Worm (Caenorhabditis elegans): Measurements from ENCODE around the gene H03G16.6.
A peak's percentile ranks its signal among the peaks of the same experiment; 100 is the strongest.

The H03G16.6 gene

ce11 chrX:15052385-15052784 lies at the start of gene H03G16.6:
Gene H03G16.6 (plus strand): TSS chrX:15052685.
- TF ChIP-seq ztf-3 (GFP tag; optimal IDR thresholded peaks at IDR 0.05) (no peak), F55B11.4 (tag; optimal IDR thresholded peaks at IDR 0.05; ENCODE audit: borderline replicate concordance, insufficient read depth) (no peak), let-526 (GFP tag; IDR thresholded peaks at IDR 0.05) (no peak), lin-26 (GFP tag; IDR thresholded peaks at IDR 0.05) (no peak), tlf-1 (GFP tag; optimal IDR thresholded peaks at IDR 0.05) (no peak), athp-1 (tag; optimal IDR thresholded peaks at IDR 0.05) (no peak), xnd-1 (tag; optimal IDR thresholded peaks at IDR 0.05) (no peak), Y79H2A.3 (GFP tag; conservative IDR thresholded peaks at IDR 0.05) (no peak), attf-5 (GFP tag; optimal IDR thresholded peaks at IDR 0.05) (no peak), ceh-58 (GFP tag; IDR thresholded peaks at IDR 0.05) (no peak), F10E7.11 (tag; optimal IDR thresholded peaks at IDR 0.05) (no peak), let-607 (tag; optimal IDR thresholded peaks at IDR 0.05) (no peak), ztf-26 (tag; optimal IDR thresholded peaks at IDR 0.05) (no peak)

- TF ChIP-seq Y67H2A.10 (GFP tag; conservative IDR thresholded peaks at IDR 0.05) (no peak), nhr-80 (tag; optimal IDR thresholded peaks at IDR 0.05) (peak; percentile 37), nhr-179 (tag; optimal IDR thresholded peaks at IDR 0.05) (no peak), nfyb-1 (GFP tag; IDR thresholded peaks at IDR 0.05) (no peak)
Observed at ce11 chrX:15003891-15004550, 48.5 kb upstream of the H03G16.6 start, which contains the start of gene slc-25A18.1. Gene slc-25A18.1 (minus strand): TSS chrX:15003941.

ce11 chrX:15006847-15007358 lies 45.6 kb upstream of the H03G16.6 start, which contains the start of gene ergi-2:
Gene ergi-2 (minus strand): TSS chrX:15007308.
- TF ChIP-seq die-1 (tag; optimal IDR thresholded peaks at IDR 0.05) (no peak), unc-62 (GFP tag; optimal IDR thresholded peaks at IDR 0.05) (no peak), K12H6.12 (tag; optimal IDR thresholded peaks at IDR 0.05) (no peak), attf-5 (GFP tag; optimal IDR thresholded peaks at IDR 0.05) (peak; percentile 32), let-607 (tag; optimal IDR thresholded peaks at IDR 0.05) (peak; percentile 75 to 87), Y53F4B.3 (GFP tag; IDR thresholded peaks at IDR 0.05) (no peak), sptf-2 (GFP tag; optimal IDR thresholded peaks at IDR 0.05) (no peak), B0035.1 (tag; optimal IDR thresholded peaks at IDR 0.05) (no peak), ztf-25 (GFP tag; IDR thresholded peaks at IDR 0.05) (no peak), hmg-1.2 (GFP tag; IDR thresholded peaks at IDR 0.05) (no peak), nhr-80 (tag; optimal IDR thresholded peaks at IDR 0.05) (peak; percentile 47), T07F8.4 (tag; optimal IDR thresholded peaks at IDR 0.05) (no peak), Y95B8A.8 (GFP tag; IDR thresholded peaks at IDR 0.05) (no peak), Y56A3A.18 (GFP tag; IDR thresholded peaks at IDR 0.05) (no peak)

ce11 chrX:15008697-15009096 lies 43.8 kb upstream of the H03G16.6 start:
- no peak for TF ChIP-seq ceh-58 (GFP tag; IDR thresholded peaks at IDR 0.05)

ce11 chrX:15010941-15011340 lies 41.5 kb upstream of the H03G16.6 start:
- peak; percentile 27 for TF ChIP-seq snpc-4 (GFP tag; optimal IDR thresholded peaks at IDR 0.05)
- peak in 1 of 4 experiments; percentile 58 for TF ChIP-seq snpc-4 (tag; optimal IDR thresholded peaks at IDR 0.05)
- no peak for TF ChIP-seq lin-54 (GFP tag; optimal IDR thresholded peaks at IDR 0.05)
- TF ChIP-seq zfh-2 (GFP tag; conservative IDR thresholded peaks at IDR 0.05) = peak; percentile 47; the same call in 1 of the 2 replicates
- no peak for TF ChIP-seq B0019.2 (GFP tag; conservative IDR thresholded peaks at IDR 0.05)

Measured in whole organism, young adult.